Fruit fly (Drosophila melanogaster) whole organism, embryonic: ENCODE measurements around the gene Polr2I.

ENCODE experiments used
- BEAF-32 ChIP-seq: fragments of 200-800 bp; sonication (Bioruptor generic); optimal IDR thresholded peaks from 3 replicates; lab custom pipeline; 2017; ENCODE audit warnings: missing biosample characterization, missing genetic modification characterization, mild to moderate bottlenecking, moderate library complexity, missing genetic modification reagents
- CG10431 ChIP-seq: fragments of 200-800 bp; sonication (Bioruptor generic); optimal IDR thresholded peaks from 3 replicates; lab custom pipeline; 2018; ENCODE audit warnings: missing biosample characterization, mild to moderate bottlenecking, missing genetic modification characterization
- CG11723 ChIP-seq: fragments of 200-800 bp; sonication (Bioruptor generic); optimal IDR thresholded peaks from 2 replicates; lab custom pipeline; 2017; ENCODE audit warnings: missing biosample characterization, mild to moderate bottlenecking, missing genetic modification characterization
- CG14050 ChIP-seq: fragments of 200-800 bp; sonication (Bioruptor generic); IDR thresholded peaks from 3 replicates; pipeline ENCODE4 v1.3.6; 2022; ENCODE audit warnings: missing biosample characterization, missing genetic modification characterization
- CG14710 ChIP-seq: fragments of 200-800 bp; sonication (Bioruptor generic); optimal IDR thresholded peaks from 3 replicates; lab custom pipeline; 2019; ENCODE audit warnings: missing biosample characterization, mild to moderate bottlenecking, missing genetic modification characterization, moderate library complexity
- CG16815 ChIP-seq: fragments of 200-800 bp; sonication (Bioruptor generic); optimal IDR thresholded peaks from 3 replicates; lab custom pipeline; 2017; ENCODE audit warnings: missing biosample characterization, mild to moderate bottlenecking, missing genetic modification characterization
- CG31365 ChIP-seq: fragments of 200-800 bp; sonication (Bioruptor generic); optimal IDR thresholded peaks from 2 replicates; lab custom pipeline; 2018; ENCODE audit warnings: missing biosample characterization, mild to moderate bottlenecking, missing genetic modification characterization
- CG31441 ChIP-seq: fragments of 200-800 bp; sonication (Bioruptor generic); IDR thresholded peaks from 2 replicates; pipeline ENCODE4 v1.3.6; 2022; ENCODE audit warnings: missing biosample characterization, missing genetic modification characterization
- CG3281 ChIP-seq: fragments of 200-800 bp; sonication (Bioruptor generic); optimal IDR thresholded peaks from 3 replicates; lab custom pipeline; 2017; ENCODE audit warnings: missing biosample characterization, mild to moderate bottlenecking, missing genetic modification characterization
- CG6813 ChIP-seq: fragments of 200-800 bp; sonication (Bioruptor generic); optimal IDR thresholded peaks from 2 replicates; lab custom pipeline; 2017; ENCODE audit warnings: missing biosample characterization, missing genetic modification characterization, mild to moderate bottlenecking, moderate library complexity, missing genetic modification reagents
- CG8281 ChIP-seq: fragments of 200-800 bp; sonication (Bioruptor generic); optimal IDR thresholded peaks from 2 replicates; lab custom pipeline; 2018; ENCODE audit warnings: missing biosample characterization, mild to moderate bottlenecking, missing genetic modification characterization, moderate library complexity
- CG9215 ChIP-seq: fragments of 200-800 bp; sonication (Bioruptor generic); IDR thresholded peaks from 2 replicates; pipeline ENCODE4 v1.3.6; 2022; ENCODE audit warnings: missing biosample characterization, missing genetic modification characterization
- CG9727 ChIP-seq: fragments of 200-800 bp; sonication (Bioruptor generic); optimal IDR thresholded peaks from 3 replicates; lab custom pipeline; 2017; ENCODE audit warnings: missing biosample characterization, mild to moderate bottlenecking, missing genetic modification characterization
- CkIIα-i1 ChIP-seq: fragments of 200-800 bp; sonication (Bioruptor generic); IDR thresholded peaks from 2 replicates; pipeline ENCODE4 v1.3.6; 2022; ENCODE audit warnings: missing biosample characterization, missing genetic modification characterization
- Dref ChIP-seq: fragments of 200-800 bp; sonication (Bioruptor generic); IDR thresholded peaks from 2 replicates; pipeline ENCODE4 v1.3.6; 2022; ENCODE audit warnings: missing biosample characterization, missing genetic modification characterization
- Fer1 ChIP-seq: fragments of 200-800 bp; sonication (Bioruptor generic); optimal IDR thresholded peaks from 2 replicates; lab custom pipeline; 2017; ENCODE audit warnings: missing biosample characterization, mild to moderate bottlenecking, missing genetic modification characterization
- Fer3 ChIP-seq: fragments of 200-800 bp; sonication (Bioruptor generic); optimal IDR thresholded peaks from 2 replicates; lab custom pipeline; 2018; ENCODE audit warnings: missing biosample characterization, mild to moderate bottlenecking, missing genetic modification characterization, moderate library complexity
- Hmr ChIP-seq: fragments of 200-800 bp; sonication (Bioruptor generic); optimal IDR thresholded peaks from 3 replicates; lab custom pipeline; 2017; ENCODE audit warnings: mild to moderate bottlenecking, missing biosample characterization, missing genetic modification reagents, missing genetic modification characterization
- Hr78 ChIP-seq, 2 experiments: fragments of 200-800 bp in 1 of 2; fragments of >200 bp in 1 of 2; sonication (Bioruptor generic) in 1 of 2; optimal IDR thresholded peaks; 2 replicates each; lab custom pipeline; 2017 to 2019; ENCODE audit warnings: missing biosample characterization in 2 of 2, missing genetic modification characterization in 2 of 2, mild to moderate bottlenecking in 1 of 2, moderate library complexity in 1 of 2
- Jarid2 ChIP-seq: fragments of 200-800 bp; sonication (Bioruptor generic); optimal IDR thresholded peaks from 3 replicates; lab custom pipeline; 2017; ENCODE audit warnings: mild to moderate bottlenecking, missing biosample characterization, missing genetic modification reagents, missing genetic modification characterization
- NfI ChIP-seq: fragments of 200-800 bp; sonication (Bioruptor generic); optimal IDR thresholded peaks from 3 replicates; lab custom pipeline; 2018; ENCODE audit warnings: missing biosample characterization, mild to moderate bottlenecking, missing genetic modification characterization, moderate library complexity
- Rfx ChIP-seq: fragments of 200-800 bp; sonication (Bioruptor generic); IDR thresholded peaks from 2 replicates; pipeline ENCODE4 v1.3.6; 2022; ENCODE audit warnings: missing biosample characterization, missing genetic modification characterization
- YL-1 ChIP-seq: fragments of 200-800 bp; sonication (Bioruptor generic); optimal IDR thresholded peaks from 3 replicates; lab custom pipeline; 2017; ENCODE audit warnings: missing biosample characterization, mild to moderate bottlenecking, missing genetic modification characterization
- amos ChIP-seq: fragments of 200-800 bp; sonication (Bioruptor generic); IDR thresholded peaks from 2 replicates; pipeline ENCODE4 v1.3.6; 2022; ENCODE audit warnings: missing biosample characterization, missing genetic modification characterization; ENCODE audit not compliant: partially characterized antibody
- bigmax ChIP-seq: fragments of 200-800 bp; sonication (Bioruptor generic); optimal IDR thresholded peaks from 2 replicates; lab custom pipeline; 2018; ENCODE audit warnings: missing biosample characterization, mild to moderate bottlenecking, missing genetic modification characterization
- eve ChIP-seq, 2 experiments: fragments of >200 bp; optimal IDR thresholded peaks; 2 replicates each; lab custom pipeline; 2017; ENCODE audit warnings: missing biosample characterization in 2 of 2, missing genetic modification characterization in 2 of 2
- ewg ChIP-seq: fragments of 200-800 bp; sonication (Bioruptor generic); optimal IDR thresholded peaks from 3 replicates; lab custom pipeline; 2017; ENCODE audit warnings: mild to moderate bottlenecking, missing biosample characterization, missing genetic modification reagents, missing genetic modification characterization
- gcm ChIP-seq: fragments of 200-800 bp; sonication (Bioruptor generic); optimal IDR thresholded peaks from 2 replicates; lab custom pipeline; 2019; ENCODE audit warnings: missing biosample characterization, mild to moderate bottlenecking, missing genetic modification characterization, moderate library complexity
- kah ChIP-seq: fragments of 200-800 bp; sonication (Bioruptor generic); optimal IDR thresholded peaks from 2 replicates; lab custom pipeline; 2018; ENCODE audit warnings: missing biosample characterization, mild to moderate bottlenecking, missing genetic modification characterization
- kay ChIP-seq: fragments of 200-800 bp; sonication (Bioruptor generic); optimal IDR thresholded peaks from 2 replicates; lab custom pipeline; 2016; ENCODE audit warnings: missing biosample characterization, missing genetic modification characterization
- odd ChIP-seq: fragments of 200-800 bp; sonication (Bioruptor generic); optimal IDR thresholded peaks from 2 replicates; lab custom pipeline; 2017; ENCODE audit warnings: missing biosample characterization, mild to moderate bottlenecking, missing genetic modification characterization
- otp ChIP-seq: fragments of 200-800 bp; sonication (Bioruptor generic); IDR thresholded peaks from 3 replicates; pipeline ENCODE4, ENCODE4 v1.3.6; 2022; ENCODE audit warnings: missing biosample characterization, missing genetic modification characterization
- schlank ChIP-seq: fragments of 200-800 bp; sonication (Bioruptor generic); optimal IDR thresholded peaks from 2 replicates; lab custom pipeline; 2018; ENCODE audit warnings: missing biosample characterization, mild to moderate bottlenecking, missing genetic modification characterization
- sd ChIP-seq: fragments of 200-800 bp; sonication (Bioruptor generic); optimal IDR thresholded peaks from 3 replicates; lab custom pipeline; 2018; ENCODE audit warnings: missing biosample characterization, mild to moderate bottlenecking, missing genetic modification characterization, moderate library complexity
- sens ChIP-seq: fragments of 200-800 bp; sonication (Bioruptor generic); peaks from one replicate; lab custom pipeline; 2016; ENCODE audit warnings: missing biosample characterization, missing genetic modification characterization
- sob ChIP-seq: fragments of 200-800 bp; sonication (Bioruptor generic); IDR thresholded peaks from 2 replicates; pipeline ENCODE4 v1.3.6; 2022; ENCODE audit warnings: missing biosample characterization, missing genetic modification characterization
- sr ChIP-seq: fragments of 200-800 bp; sonication (Bioruptor generic); IDR thresholded peaks from 3 replicates; pipeline ENCODE4 v1.3.6; 2022; ENCODE audit warnings: missing biosample characterization, missing genetic modification characterization
- sug ChIP-seq: fragments of 200-800 bp; optimal IDR thresholded peaks from 2 replicates; lab custom pipeline; 2019; ENCODE audit warnings: missing biosample characterization, mild to moderate bottlenecking, missing genetic modification characterization, moderate library complexity
- vvl ChIP-seq: fragments of 200-800 bp; sonication (Bioruptor generic); IDR thresholded peaks from 2 replicates; pipeline ENCODE4 v1.3.6; 2022; ENCODE audit warnings: missing biosample characterization, missing genetic modification characterization

Gene Polr2I

dm6 chr3R:14299891-14300290 lies 9.0 kb upstream of the Polr2I start (continued):
- peak; percentile 62 for TF ChIP-seq Fer1 (GFP tag; lab: Kevin White, UChicago)
- TF ChIP-seq CG31441 (GFP tag; lab: Robert Waterston, UW) = 0 out of 2 replicates have a peak, but pooled peaks have one; percentile 26
- TF ChIP-seq CG16815 = no peak
- peak; percentile 5 for TF ChIP-seq bigmax
- TF ChIP-seq CG14050 (GFP tag; lab: Robert Waterston, UW) = no peak
- peak; percentile 50 for TF ChIP-seq odd
- no peak for TF ChIP-seq schlank
- peak; percentile 44 for TF ChIP-seq CG8281
- peak; percentile 13 for TF ChIP-seq CG3281 (GFP tag; lab: Kevin White, UChicago)
- TF ChIP-seq vvl (GFP tag; lab: Robert Waterston, UW) = 0 out of 2 replicates have a peak, but pooled peaks have one; percentile 26
- TF ChIP-seq CG11723 (GFP tag; lab: Kevin White, UChicago) = peak; percentile 42
- TF ChIP-seq otp = peak; percentile 42; the same call in 1 of the 3 replicates
- no peak for TF ChIP-seq kay
- TF ChIP-seq Fer3 (tag; lab: Kevin White, UChicago) = peak; percentile 17
- TF ChIP-seq sens (GFP tag; lab: Kevin White, UChicago) = peak; percentile 68
- TF ChIP-seq CG14710 (tag; lab: Kevin White, UChicago) = peak; percentile 31
- no peak for TF ChIP-seq CG9215 (GFP tag; lab: Robert Waterston, UW)
- peak; percentile 27 for TF ChIP-seq Jarid2 (GFP tag; lab: Kevin White, UChicago)
- TF ChIP-seq Hmr (GFP tag; lab: Kevin White, UChicago) = no peak
- peak in 1 of 2 experiments; percentile 49 for TF ChIP-seq Hr78 (GFP tag; optimal IDR thresholded peaks at IDR 0.05; lab: Kevin White, UChicago)
- TF ChIP-seq sug = peak; percentile 70
- peak; percentile 30 for TF ChIP-seq gcm (GFP tag; lab: Kevin White, UChicago)
- TF ChIP-seq CG10431 (GFP tag; lab: Kevin White, UChicago) = peak; percentile 47
- peak; percentile 6 for TF ChIP-seq CG9727 (GFP tag; lab: Kevin White, UChicago)
- no peak for TF ChIP-seq BEAF-32
- TF ChIP-seq sr (GFP tag; lab: Robert Waterston, UW) = no peak
- TF ChIP-seq ewg (GFP tag; lab: Kevin White, UChicago) = peak; percentile 17
- TF ChIP-seq CG31365 (tag; lab: Kevin White, UChicago) = peak; percentile 71
- no peak for TF ChIP-seq NfI (GFP tag; lab: Kevin White, UChicago)
- no peak for TF ChIP-seq sd
- no peak for TF ChIP-seq amos (GFP tag; lab: Robert Waterston, UW)
- no peak for TF ChIP-seq eve (GFP tag; optimal IDR thresholded peaks at IDR 0.05; lab: Kevin White, UChicago)
- peak; percentile 14 for TF ChIP-seq kah (GFP tag; lab: Kevin White, UChicago)
- no peak for TF ChIP-seq Dref (GFP tag; lab: Robert Waterston, UW)
- no peak for TF ChIP-seq YL-1

DNA sequence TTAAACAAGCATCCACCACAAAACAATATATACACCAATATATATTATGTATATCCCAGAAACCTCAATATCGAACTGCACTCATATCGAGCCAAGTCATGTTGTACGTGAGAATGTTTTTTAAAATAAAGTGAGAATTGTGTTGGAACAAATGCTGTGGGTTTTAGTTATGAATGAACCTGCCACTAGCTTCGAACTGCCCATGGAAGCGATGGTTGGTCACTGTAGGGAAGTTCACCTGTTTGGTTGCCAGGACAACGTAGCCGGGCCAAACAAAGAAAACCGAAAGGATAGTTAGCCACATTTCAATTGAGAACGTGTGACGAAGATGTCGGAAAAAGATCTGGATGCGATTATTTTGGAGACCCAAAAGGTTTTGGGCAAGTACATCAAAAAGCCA lies 6.8 kb upstream of the Polr2I start, which contains the start of gene IFT54:
IFT54 (plus strand) TSS at position 301 of the 400 bp plus-strand sequence.
- TF ChIP-seq Rfx = peak; percentile 24; the same call in 1 of the 2 replicates
- no peak for TF ChIP-seq CkIIα-i1 (GFP tag; lab: Robert Waterston, UW)
- 0 out of 2 replicates have a peak, but pooled peaks have one; percentile 14 for TF ChIP-seq sob (GFP tag; lab: Robert Waterston, UW)
- no peak for TF ChIP-seq CG6813 (GFP tag; lab: Kevin White, UChicago)
- TF ChIP-seq, all 482 proteins: peak for 2
